Fruit fly (Drosophila melanogaster): ENCODE results near the gene CG12078.

CG12078 gene

DNA sequence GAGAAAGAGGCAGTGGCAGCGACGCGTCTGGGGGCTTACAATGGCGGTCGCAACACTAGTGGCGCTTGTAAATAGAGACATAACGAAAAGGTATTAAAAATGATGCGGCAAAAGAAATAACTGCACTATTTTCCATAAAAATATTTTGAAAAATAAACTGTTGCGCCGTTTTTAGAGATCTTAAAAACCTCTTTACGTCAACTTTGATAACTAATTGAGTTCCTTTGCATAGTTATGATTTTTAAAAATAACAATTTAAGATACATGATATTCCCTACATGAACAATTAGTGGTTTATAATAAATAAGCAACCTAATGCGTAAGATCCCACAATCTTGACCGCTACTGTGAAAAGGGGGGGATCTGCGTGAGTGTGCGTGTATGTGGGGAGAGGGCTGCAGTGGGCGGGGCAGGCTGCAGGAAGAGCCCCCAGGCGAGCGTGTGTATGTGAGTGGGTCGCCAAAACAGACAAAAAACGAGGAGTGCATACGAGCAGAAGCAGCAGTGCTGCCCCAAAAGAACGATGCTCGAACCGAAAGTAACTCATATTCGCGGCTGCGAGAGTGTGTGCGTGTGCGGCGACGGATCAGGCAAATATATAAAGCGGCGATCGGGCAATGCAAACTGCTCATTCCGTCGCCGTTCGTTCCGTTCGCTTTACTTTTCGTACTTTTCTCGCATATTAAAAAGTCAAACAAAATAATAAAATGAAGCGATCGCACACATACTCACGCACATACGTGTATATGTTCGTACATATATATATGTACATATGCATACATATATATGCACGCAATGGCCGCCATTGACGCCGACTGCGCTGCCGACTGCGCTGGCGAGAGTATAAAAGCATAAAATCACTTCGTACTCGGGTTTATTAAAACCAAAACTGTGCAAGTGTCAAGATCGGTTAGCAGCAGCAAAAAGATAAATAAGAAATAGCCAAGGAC is 4.9 kb upstream of the CG12078 start (continued):
- TF ChIP-seq OdsH (GFP tag; optimal IDR thresholded peaks at IDR 0.05) (peak; percentile 98), eg (GFP tag; IDR thresholded peaks at IDR 0.05) (peak; percentile 76), CG10669 (GFP tag; optimal IDR thresholded peaks at IDR 0.05) (peak; percentile 97), CG6276 (GFP tag; optimal IDR thresholded peaks at IDR 0.05) (peak; percentile 94), Eip75B (GFP tag; optimal IDR thresholded peaks at IDR 0.05) (peak; percentile 96), CG3032 (tag; optimal IDR thresholded peaks at IDR 0.05) (peak; percentile 98), cyc (GFP tag; optimal IDR thresholded peaks at IDR 0.05) (peak; percentile 99), CG8632 (GFP tag; optimal IDR thresholded peaks at IDR 0.05) (peak; percentile 99), CG15336 (GFP tag; IDR thresholded peaks at IDR 0.05) (peak; percentile 92), achi (GFP tag; optimal IDR thresholded peaks at IDR 0.05) (peak; percentile 97), pdm3 (GFP tag; optimal IDR thresholded peaks at IDR 0.05) (peak; percentile 97)

DNA sequence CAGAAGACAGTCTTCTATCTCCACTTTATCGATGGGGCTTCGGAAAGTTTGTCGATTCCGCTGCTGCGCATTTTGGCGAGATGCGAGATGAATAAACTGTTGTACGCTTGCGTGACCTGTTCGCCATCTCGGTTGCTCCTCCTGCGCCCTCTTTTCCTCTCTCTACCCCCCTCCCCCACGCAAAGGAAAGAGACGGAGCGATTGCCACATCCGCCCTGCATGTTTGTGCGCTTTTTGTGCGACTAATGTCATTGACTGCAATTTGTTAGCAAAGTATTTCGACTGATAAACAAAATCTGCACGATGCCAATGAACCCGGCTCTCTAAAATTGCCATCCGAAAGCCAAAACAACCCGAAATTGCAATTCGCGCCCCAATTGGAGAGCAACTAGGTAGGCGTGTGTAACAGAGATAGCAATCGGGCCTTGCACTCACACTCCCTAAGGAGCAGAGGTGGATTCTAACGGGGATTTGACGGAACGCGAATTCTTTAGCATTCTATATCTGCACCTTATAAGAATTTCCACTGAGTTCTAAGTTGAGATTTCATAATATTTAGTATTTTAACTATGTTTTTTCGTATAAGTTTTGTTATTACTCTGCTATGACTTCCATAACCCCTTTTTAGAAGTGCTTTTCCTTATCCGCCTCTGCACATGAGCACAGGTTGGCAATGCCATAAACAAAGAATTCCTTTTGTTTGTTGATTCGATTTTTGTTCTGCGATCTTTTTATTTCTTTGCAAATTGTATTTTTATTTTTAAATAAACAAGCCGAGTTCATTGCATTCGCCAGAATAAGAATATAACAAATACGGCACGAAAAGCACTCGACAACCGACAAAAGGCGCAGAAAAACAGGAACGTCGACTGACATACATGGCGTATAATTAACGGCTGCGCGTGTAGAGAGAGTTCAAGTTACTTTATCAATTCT is 3.3 kb upstream of the CG12078 start, which contains the start of gene CG43389:
CG43389 (plus strand) TSS at position 886 of the 936 bp plus-strand sequence.
- TF ChIP-seq Hr39 (GFP tag; optimal IDR thresholded peaks at IDR 0.05) (peak; percentile 98), CG31627 (GFP tag; optimal IDR thresholded peaks at IDR 0.05) (peak; percentile 99), CG11902 (GFP tag; optimal IDR thresholded peaks at IDR 0.05) (peak; percentile 87), CG32006 (GFP tag; optimal IDR thresholded peaks at IDR 0.05) (peak; percentile 83), OdsH (GFP tag; optimal IDR thresholded peaks at IDR 0.05) (peak; percentile 95), CG9139 (GFP tag; optimal IDR thresholded peaks at IDR 0.05) (peak; percentile 80), CG6276 (GFP tag; optimal IDR thresholded peaks at IDR 0.05) (no peak), cyc (GFP tag; optimal IDR thresholded peaks at IDR 0.05) (peak; percentile 95), Gug (GFP tag; IDR thresholded peaks at IDR 0.05) (peak; percentile 58), Ets21C (GFP tag; optimal IDR thresholded peaks at IDR 0.05) (peak; percentile 96), CG8119 (GFP tag; IDR thresholded peaks at IDR 0.05) (peak; percentile 87), CG7368 (GFP tag; optimal IDR thresholded peaks at IDR 0.05) (peak; percentile 65), Lpt (GFP tag; optimal IDR thresholded peaks at IDR 0.05) (peak; percentile 81), Sox15 (GFP tag; optimal IDR thresholded peaks at IDR 0.05) (peak; percentile 96), Sox14 (GFP tag; optimal IDR thresholded peaks at IDR 0.05) (peak; percentile 98), achi (GFP tag; optimal IDR thresholded peaks at IDR 0.05) (peak; percentile 94), Ets96B (tag; optimal IDR thresholded peaks at IDR 0.05) (peak; percentile 91), CG3032 (tag; optimal IDR thresholded peaks at IDR 0.05) (peak; percentile 89), svp (GFP tag) (peak; percentile 99), lz (GFP tag; optimal IDR thresholded peaks at IDR 0.05) (peak; percentile 98), dac (GFP tag; optimal IDR thresholded peaks at IDR 0.05) (peak; percentile 40), CG4318 (GFP tag; optimal IDR thresholded peaks at IDR 0.05) (peak; percentile 69), CG6808 (GFP tag; optimal IDR thresholded peaks at IDR 0.05) (peak; percentile 85), Blimp-1 (GFP tag; optimal IDR thresholded peaks at IDR 0.05) (peak; percentile 87), dsx (GFP tag; optimal IDR thresholded peaks at IDR 0.05; ENCODE audit: poor library complexity, severe bottlenecking) (peak; percentile 86), acj6 (GFP tag; optimal IDR thresholded peaks at IDR 0.05) (peak; percentile 97), eg (GFP tag; IDR thresholded peaks at IDR 0.05) (peak; percentile 81), fkh (GFP tag; optimal IDR thresholded peaks at IDR 0.05) (no peak), spab (GFP tag; optimal IDR thresholded peaks at IDR 0.05) (peak; percentile 81), CG34406 (GFP tag; optimal IDR thresholded peaks at IDR 0.05) (peak; percentile 97), CG11294 (GFP tag; IDR thresholded peaks at IDR 0.05) (no peak), Eip78C (GFP tag) (peak; percentile 98), Hr4 (GFP tag; optimal IDR thresholded peaks at IDR 0.05) (peak; percentile 78), CG6854 (GFP tag; optimal IDR thresholded peaks at IDR 0.05) (peak; percentile 88), CG8632 (GFP tag; optimal IDR thresholded peaks at IDR 0.05) (peak; percentile 96), topi (GFP tag; optimal IDR thresholded peaks at IDR 0.05) (peak; percentile 96), CG1621 (tag; optimal IDR thresholded peaks at IDR 0.05) (peak; percentile 90), CG6792 (GFP tag; optimal IDR thresholded peaks at IDR 0.05) (peak; percentile 95), CG16779 (tag; optimal IDR thresholded peaks at IDR 0.05) (peak; percentile 42), CG6163 (GFP tag; IDR thresholded peaks at IDR 0.05) (peak; percentile 89), CG10669 (GFP tag; optimal IDR thresholded peaks at IDR 0.05) (peak; percentile 87), pdm3 (GFP tag; optimal IDR thresholded peaks at IDR 0.05) (peak; percentile 94)
